Worm (Caenorhabditis elegans) whole organism, young adult: ENCODE measurements around the gene F58G6.7.

Experiments
- ama-1 ChIP-seq, 3 experiments: fragments of 150-350 bp in 1 of 3; sonication (generic microtip) in 2 of 3; optimal IDR thresholded peaks; 2 replicates each; lab custom pipeline; 2014 to 2018; ENCODE audit warnings: missing biosample characterization in 2 of 3, missing genetic modification characterization in 2 of 3, missing genetic modification reagents in 2 of 3
- dpl-1 ChIP-seq: fragments of 150-350 bp; optimal IDR thresholded peaks from 2 replicates; lab custom pipeline; 2014; ENCODE audit warnings: missing biosample characterization, missing genetic modification reagents, missing genetic modification characterization
- him-1 ChIP-seq: sonication (generic microtip); optimal IDR thresholded peaks from 2 replicates; lab custom pipeline; 2016; ENCODE audit warnings: missing genotype, missing genetic modification reagents, missing genetic modification characterization, missing compliant biosample characterization
- mcd-1 ChIP-seq: fragments of 200-800 bp; sonication (Bioruptor generic); IDR thresholded peaks from 2 replicates; pipeline ENCODE4 v1.3.6; 2022; ENCODE audit warnings: missing genetic modification reagents, missing genetic modification characterization, missing compliant biosample characterization

- TF ChIP-seq dpl-1 (GFP tag; lab: Kevin White, UChicago) (no peak), him-1 (tag; lab: Kevin White, UChicago) (no peak), ama-1 (optimal IDR thresholded peaks at IDR 0.05; lab: Kevin White, UChicago) (no peak), ama-1 (GFP tag; optimal IDR thresholded peaks at IDR 0.05; lab: Kevin White, UChicago) (no peak), mcd-1 (GFP tag; lab: Robert Waterston, UW) (no peak)
These were observed 39.4 kb upstream of the F58G6.7 start, which contains the start of gene elt-1 for ce11 chrIV:9614695-9615094.
